Fruit fly (Drosophila melanogaster) whole organism, prepupa: ENCODE measurements around the gene CG1824.

Experiments
- Eip75B ChIP-seq: fragments of 200-800 bp; sonication (Bioruptor generic); optimal IDR thresholded peaks from 3 replicates; lab custom pipeline; 2016; ENCODE audit warnings: missing biosample characterization, missing genetic modification characterization
- topi ChIP-seq: fragments of 200-800 bp; sonication (Bioruptor generic); optimal IDR thresholded peaks from 3 replicates; lab custom pipeline; 2016; ENCODE audit warnings: missing biosample characterization, missing genetic modification characterization

DNA sequence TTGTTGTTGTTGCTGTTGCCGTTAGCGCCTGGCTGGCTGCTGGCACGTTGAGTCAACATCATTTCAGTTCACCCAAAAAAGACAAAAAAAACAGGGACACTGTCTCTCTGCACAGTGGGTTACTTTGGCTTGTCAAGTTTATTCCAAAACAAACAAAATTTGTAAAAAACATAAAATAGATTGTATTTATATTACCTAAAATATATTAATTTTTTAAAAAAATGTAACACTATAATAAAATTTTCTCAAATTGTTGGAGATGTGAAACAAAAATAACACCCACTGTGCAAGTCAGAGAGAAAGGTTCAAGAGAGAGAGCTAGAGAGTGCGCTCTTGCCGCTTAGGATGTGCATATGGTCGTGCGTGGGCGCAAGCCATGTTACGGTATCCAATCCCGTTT is 27.8 kb downstream of the CG1824 start:
- TF ChIP-seq topi (GFP tag; lab: Kevin White, UChicago), result peak; percentile 35
- TF ChIP-seq Eip75B (GFP tag; lab: Kevin White, UChicago), result peak; percentile 29
